Worm (Caenorhabditis elegans) whole organism, L2 larva: ENCODE measurements around the gene daf-6.

Experiments
- ama-1 ChIP-seq: fragments of 150-350 bp; optimal IDR thresholded peaks from 2 replicates; lab custom pipeline; 2018; ENCODE audit warnings: inconsistent platforms
- mdl-1 ChIP-seq, 2 experiments: fragments of 150-350 bp in 1 of 2; sonication (generic microtip) in 1 of 2; optimal IDR thresholded peaks; 2 replicates each; lab custom pipeline; 2017; ENCODE audit warnings: missing biosample characterization in 2 of 2, missing genetic modification characterization in 2 of 2

DNA sequence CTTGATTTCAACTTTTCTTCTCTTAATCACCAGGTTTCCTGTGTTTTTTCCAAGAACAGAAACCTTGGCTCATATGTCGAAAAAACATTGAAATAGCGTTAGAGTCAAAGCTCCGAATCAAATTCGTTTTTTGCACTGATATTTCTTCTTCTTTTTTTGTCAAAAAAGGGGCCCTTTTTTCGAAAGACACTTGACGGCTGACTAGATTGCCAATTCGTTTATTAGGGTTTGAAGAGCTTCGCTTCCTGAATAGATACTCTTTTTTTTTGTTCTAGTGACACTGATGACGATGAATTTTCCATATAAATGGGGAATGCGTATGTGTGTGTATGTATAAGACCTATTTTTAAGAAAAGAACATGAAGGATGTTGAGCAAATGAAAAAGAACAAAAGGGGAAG is 28.5 kb downstream of the daf-6 start:
- TF ChIP-seq mdl-1 (tag; optimal IDR thresholded peaks at IDR 0.05; lab: Kevin White, UChicago) (no peak), ama-1 (lab: Kevin White, UChicago) (no peak)
